Fruit fly (Drosophila melanogaster): ENCODE measurements around the gene CG7606.

The CG7606 gene

dm6 chr3R:17604198-17604879, 8.0 kb downstream of the CG7606 start (continued):
- TF ChIP-seq fd3F (GFP tag; optimal IDR thresholded peaks at IDR 0.05) (peak; percentile 65), en (GFP tag; optimal IDR thresholded peaks at IDR 0.05) (no peak), Chrac-16 (GFP tag; optimal IDR thresholded peaks at IDR 0.05) (peak; percentile 81), danr (GFP tag; IDR thresholded peaks at IDR 0.05) (peak; percentile 69), slou (GFP tag; optimal IDR thresholded peaks at IDR 0.05) (peak; percentile 11), vnd (GFP tag; IDR thresholded peaks at IDR 0.05; ENCODE audit: partially characterized antibody) (0 out of 3 replicates have a peak, but pooled peaks have one; percentile 27), caup (GFP tag; optimal IDR thresholded peaks at IDR 0.05; ENCODE audit: severe bottlenecking) (peak; percentile 77), dysf (GFP tag; IDR thresholded peaks at IDR 0.05) (peak; percentile 69), CG9609 (GFP tag; optimal IDR thresholded peaks at IDR 0.05) (no peak), her (GFP tag; optimal IDR thresholded peaks at IDR 0.05) (no peak), CG15479 (GFP tag; optimal IDR thresholded peaks at IDR 0.05) (no peak), da (GFP tag; optimal IDR thresholded peaks at IDR 0.05) (no peak), Neu2 (GFP tag; optimal IDR thresholded peaks at IDR 0.05; ENCODE audit: borderline replicate concordance) (no peak), CG4282 (GFP tag; optimal IDR thresholded peaks at IDR 0.05) (no peak), CG13424 (tag; optimal IDR thresholded peaks at IDR 0.05) (peak; percentile 91), CG5180 (GFP tag; optimal IDR thresholded peaks at IDR 0.05) (peak; percentile 65), ham (GFP tag; IDR thresholded peaks at IDR 0.05) (no peak), CG17385 (GFP tag; optimal IDR thresholded peaks at IDR 0.05) (peak; percentile 83), sob (GFP tag; IDR thresholded peaks at IDR 0.05) (peak; percentile 34; the same call in 1 of the 2 replicates), trem (tag; optimal IDR thresholded peaks at IDR 0.05) (peak; percentile 82), pfk (GFP tag; optimal IDR thresholded peaks at IDR 0.05) (no peak), Mes4 (GFP tag; optimal IDR thresholded peaks at IDR 0.05) (no peak), CG16779 (GFP tag; IDR thresholded peaks at IDR 0.05) (no peak), CG15073 (GFP tag; optimal IDR thresholded peaks at IDR 0.05) (peak; percentile 45), grn (GFP tag; optimal IDR thresholded peaks at IDR 0.05) (no peak), eve (GFP tag; optimal IDR thresholded peaks at IDR 0.05) (no peak), eyg (GFP tag; optimal IDR thresholded peaks at IDR 0.05) (no peak), CG6689 (GFP tag; IDR thresholded peaks at IDR 0.05) (peak; percentile 81), CG11723 (GFP tag; optimal IDR thresholded peaks at IDR 0.05) (peak; percentile 70), fd102C (GFP tag; optimal IDR thresholded peaks at IDR 0.05) (peak; percentile 86), bbx (GFP tag; IDR thresholded peaks at IDR 0.05; ENCODE audit: partially characterized antibody) (no peak), NfI (GFP tag; optimal IDR thresholded peaks at IDR 0.05) (peak; percentile 82), CG9437 (GFP tag; optimal IDR thresholded peaks at IDR 0.05) (peak; percentile 92), emc (GFP tag; optimal IDR thresholded peaks at IDR 0.05) (no peak), al (GFP tag; IDR thresholded peaks at IDR 0.05) (0 out of 2 replicates have a peak, but pooled peaks have one; percentile 39), TFAM (GFP tag; optimal IDR thresholded peaks at IDR 0.05) (peak; percentile 19), CG1832 (GFP tag; optimal IDR thresholded peaks at IDR 0.05) (no peak), PHDP (tag; optimal IDR thresholded peaks at IDR 0.05) (peak; percentile 83), z (GFP tag; IDR thresholded peaks at IDR 0.05) (no peak), Doc2 (GFP tag; IDR thresholded peaks at IDR 0.05) (no peak), nerfin-1 (tag; optimal IDR thresholded peaks at IDR 0.05) (peak; percentile 47), pita (GFP tag; optimal IDR thresholded peaks at IDR 0.05) (no peak), Fer2 (tag; optimal IDR thresholded peaks at IDR 0.05) (peak; percentile 35), CG7357 (GFP tag; IDR thresholded peaks at IDR 0.05) (peak; percentile 69), zfh2 (GFP tag; optimal IDR thresholded peaks at IDR 0.05) (no peak), CG9797 (GFP tag; optimal IDR thresholded peaks at IDR 0.05) (no peak), CG18619 (GFP tag; optimal IDR thresholded peaks at IDR 0.05) (peak; percentile 88), CHES-1-like (GFP tag; optimal IDR thresholded peaks at IDR 0.05) (no peak), CG14860 (GFP tag; IDR thresholded peaks at IDR 0.05; ENCODE audit: partially characterized antibody) (0 out of 3 replicates have a peak, but pooled peaks have one; percentile 30)
